Fruit fly (Drosophila melanogaster) whole organism, embryonic: ENCODE results near the gene CG1024.
A peak's percentile ranks its signal among the peaks of the same experiment; 100 is the strongest.

Experiments
- Abd-B ChIP-seq: fragments of 200-800 bp; sonication (Bioruptor generic); optimal IDR thresholded peaks from 2 replicates; lab custom pipeline; 2018; ENCODE audit warnings: missing biosample characterization, mild to moderate bottlenecking, missing genetic modification characterization, moderate library complexity
- Atf-2 ChIP-seq: fragments of 200-800 bp; sonication (Bioruptor generic); optimal IDR thresholded peaks from 2 replicates; lab custom pipeline; 2016; ENCODE audit warnings: missing biosample characterization, missing genetic modification characterization
- CG11695 ChIP-seq: fragments of 200-800 bp; sonication (Bioruptor generic); IDR thresholded peaks from 3 replicates; pipeline ENCODE4 v1.3.6; 2022; ENCODE audit warnings: missing biosample characterization, missing genetic modification characterization
- CG11723 ChIP-seq: fragments of 200-800 bp; sonication (Bioruptor generic); optimal IDR thresholded peaks from 2 replicates; lab custom pipeline; 2017; ENCODE audit warnings: missing biosample characterization, mild to moderate bottlenecking, missing genetic modification characterization
- CG12071 ChIP-seq: fragments of 200-800 bp; sonication (Bioruptor generic); optimal IDR thresholded peaks from 3 replicates; lab custom pipeline; 2018; ENCODE audit warnings: missing biosample characterization, mild to moderate bottlenecking, missing genetic modification characterization
- CG12744 ChIP-seq: fragments of 200-800 bp; sonication (Bioruptor generic); optimal IDR thresholded peaks from 2 replicates; lab custom pipeline; 2016; ENCODE audit warnings: missing biosample characterization, missing genetic modification characterization
- CG13123 ChIP-seq: fragments of 200-800 bp; sonication (Bioruptor generic); optimal IDR thresholded peaks from 2 replicates; lab custom pipeline; 2016; ENCODE audit warnings: missing biosample characterization, missing genetic modification characterization
- CG14860 ChIP-seq: fragments of 200-800 bp; sonication (Bioruptor generic); IDR thresholded peaks from 3 replicates; pipeline ENCODE4 v1.3.6; 2022; ENCODE audit warnings: missing biosample characterization, missing genetic modification characterization; ENCODE audit not compliant: partially characterized antibody
- CG15479 ChIP-seq: fragments of 200-800 bp; sonication (Bioruptor generic); optimal IDR thresholded peaks from 3 replicates; lab custom pipeline; 2019; ENCODE audit warnings: missing biosample characterization, mild to moderate bottlenecking, missing genetic modification characterization, moderate library complexity
- CG17186 ChIP-seq: fragments of 200-800 bp; sonication (Bioruptor generic); optimal IDR thresholded peaks from 3 replicates; lab custom pipeline; 2017; ENCODE audit warnings: missing biosample characterization, missing genetic modification reagents, missing genetic modification characterization
- CG17829 ChIP-seq: fragments of 200-800 bp; optimal IDR thresholded peaks from 2 replicates; lab custom pipeline; 2019; ENCODE audit warnings: missing biosample characterization, mild to moderate bottlenecking, missing genetic modification characterization, moderate library complexity
- CG18011 ChIP-seq: fragments of 200-800 bp; sonication (Bioruptor generic); optimal IDR thresholded peaks from 2 replicates; lab custom pipeline; 2017; ENCODE audit warnings: missing biosample characterization, missing genetic modification characterization, mild to moderate bottlenecking, moderate library complexity, missing genotype
- CG18476 ChIP-seq: fragments of 200-800 bp; sonication (Bioruptor generic); optimal IDR thresholded peaks from 2 replicates; lab custom pipeline; 2016; ENCODE audit warnings: missing biosample characterization, mild to moderate bottlenecking, missing genetic modification characterization
- CG2116 ChIP-seq: fragments of 200-800 bp; sonication (Bioruptor generic); optimal IDR thresholded peaks from 3 replicates; lab custom pipeline; 2018; ENCODE audit warnings: missing biosample characterization, mild to moderate bottlenecking, missing genetic modification characterization
- CG2129 ChIP-seq: fragments of 200-800 bp; sonication (Bioruptor generic); IDR thresholded peaks from 2 replicates; pipeline ENCODE4 v1.3.6; 2022; ENCODE audit warnings: missing biosample characterization, missing genetic modification characterization; ENCODE audit not compliant: partially characterized antibody
- CG2678 ChIP-seq: fragments of 200-800 bp; sonication (Bioruptor generic); optimal IDR thresholded peaks from 3 replicates; lab custom pipeline; 2019; ENCODE audit warnings: missing biosample characterization, mild to moderate bottlenecking, missing genetic modification characterization, moderate library complexity
- CG2712 ChIP-seq: fragments of 200-800 bp; optimal IDR thresholded peaks from 3 replicates; lab custom pipeline; 2019; ENCODE audit warnings: missing biosample characterization, mild to moderate bottlenecking, missing genetic modification characterization, moderate library complexity
- CG32532 ChIP-seq: fragments of 200-800 bp; sonication (Bioruptor generic); IDR thresholded peaks from 2 replicates; pipeline ENCODE4 v1.3.6; 2022; ENCODE audit warnings: missing biosample characterization, missing genetic modification characterization
- CG4617 ChIP-seq: fragments of 200-800 bp; sonication (Bioruptor generic); optimal IDR thresholded peaks from 3 replicates; lab custom pipeline; 2016; ENCODE audit warnings: missing biosample characterization, missing genetic modification characterization, borderline replicate concordance
- CG6765 ChIP-seq: fragments of 200-800 bp; sonication (Bioruptor generic); optimal IDR thresholded peaks from 3 replicates; lab custom pipeline; 2017; ENCODE audit warnings: missing biosample characterization, mild to moderate bottlenecking, missing genetic modification characterization
- CG6813 ChIP-seq: fragments of 200-800 bp; sonication (Bioruptor generic); optimal IDR thresholded peaks from 2 replicates; lab custom pipeline; 2017; ENCODE audit warnings: missing biosample characterization, missing genetic modification characterization, mild to moderate bottlenecking, moderate library complexity, missing genetic modification reagents
- Ets65A ChIP-seq: fragments of 200-800 bp; sonication (Bioruptor generic); peaks from one replicate; lab custom pipeline; 2016; ENCODE audit warnings: missing biosample characterization, missing genetic modification characterization
- GATAe ChIP-seq: fragments of 200-800 bp; sonication (Bioruptor generic); conservative IDR thresholded peaks from 2 replicates; pipeline ENCODE4 v1.3.6; 2022; ENCODE audit warnings: missing biosample characterization, missing genetic modification characterization
- Lhr ChIP-seq: fragments of 200-800 bp; sonication (Bioruptor generic); optimal IDR thresholded peaks from 3 replicates; lab custom pipeline; 2017; ENCODE audit warnings: mild to moderate bottlenecking, missing biosample characterization, missing genetic modification reagents, missing genetic modification characterization
- MESR4 ChIP-seq: fragments of 200-800 bp; sonication (Bioruptor generic); optimal IDR thresholded peaks from 2 replicates; lab custom pipeline; 2018; ENCODE audit warnings: missing biosample characterization, mild to moderate bottlenecking, missing genetic modification characterization, moderate library complexity
- Mad ChIP-seq: fragments of 200-800 bp; sonication (Bioruptor generic); optimal IDR thresholded peaks from 2 replicates; lab custom pipeline; 2016; ENCODE audit warnings: missing biosample characterization, missing genetic modification characterization
- Med ChIP-seq: fragments of 200-800 bp; sonication (Bioruptor generic); peaks from one replicate; lab custom pipeline; 2016; ENCODE audit warnings: missing biosample characterization, missing genetic modification characterization, mild to moderate bottlenecking, inconsistent platforms, moderate library complexity
- Neu2 ChIP-seq: fragments of 200-800 bp; sonication (Bioruptor generic); optimal IDR thresholded peaks from 3 replicates; lab custom pipeline; 2016; ENCODE audit warnings: missing biosample characterization, missing genetic modification characterization, borderline replicate concordance
- Scr ChIP-seq: fragments of 200-800 bp; sonication (Bioruptor generic); IDR thresholded peaks from 2 replicates; pipeline ENCODE4 v1.3.6; 2022; ENCODE audit warnings: missing biosample characterization, missing genetic modification characterization; ENCODE audit not compliant: partially characterized antibody
- abd-A ChIP-seq: fragments of 200-800 bp; sonication (Bioruptor generic); optimal IDR thresholded peaks from 3 replicates; lab custom pipeline; 2019; ENCODE audit warnings: missing biosample characterization, mild to moderate bottlenecking, missing genetic modification characterization, moderate library complexity
- aop ChIP-seq: fragments of 200-800 bp; sonication (Bioruptor generic); IDR thresholded peaks from 2 replicates; pipeline ENCODE4 v1.3.6; 2022; ENCODE audit warnings: missing biosample characterization, missing genetic modification characterization
- bowl ChIP-seq: fragments of 200-800 bp; sonication (Bioruptor generic); IDR thresholded peaks from 2 replicates; pipeline ENCODE4 v1.3.6; 2022; ENCODE audit warnings: missing biosample characterization, missing genetic modification characterization
- cato ChIP-seq: fragments of 200-800 bp; sonication (Bioruptor generic); optimal IDR thresholded peaks from 2 replicates; lab custom pipeline; 2016; ENCODE audit warnings: missing biosample characterization, missing genetic modification characterization, borderline replicate concordance
- caup ChIP-seq: fragments of 200-800 bp; sonication (Bioruptor generic); optimal IDR thresholded peaks from 3 replicates; lab custom pipeline; 2017; ENCODE audit warnings: missing biosample characterization, mild to moderate bottlenecking, missing genetic modification characterization, moderate library complexity; ENCODE audit not compliant: severe bottlenecking
- cg ChIP-seq: fragments of 200-800 bp; sonication (Bioruptor generic); optimal IDR thresholded peaks from 3 replicates; lab custom pipeline; 2019; ENCODE audit warnings: missing biosample characterization, mild to moderate bottlenecking, missing genetic modification characterization, moderate library complexity
- chm ChIP-seq: fragments of 200-800 bp; sonication (Bioruptor generic); IDR thresholded peaks from 2 replicates; pipeline ENCODE4 v1.3.6; 2022; ENCODE audit warnings: missing biosample characterization, missing genetic modification characterization
- crc ChIP-seq: fragments of 200-800 bp; sonication (Bioruptor generic); optimal IDR thresholded peaks from 2 replicates; lab custom pipeline; 2016; ENCODE audit warnings: missing biosample characterization, missing genetic modification characterization
- dan ChIP-seq: fragments of 200-800 bp; sonication (Bioruptor generic); IDR thresholded peaks from 2 replicates; pipeline ENCODE4 v1.3.6; 2022; ENCODE audit warnings: missing biosample characterization, missing genetic modification characterization
- gce ChIP-seq: fragments of 200-800 bp; sonication (Bioruptor generic); IDR thresholded peaks from 3 replicates; pipeline ENCODE4 v1.3.6; 2022; ENCODE audit warnings: missing biosample characterization, missing genetic modification characterization
- gfzf ChIP-seq: fragments of 200-800 bp; sonication (Bioruptor generic); optimal IDR thresholded peaks from 2 replicates; lab custom pipeline; 2016; ENCODE audit warnings: missing biosample characterization, mild to moderate bottlenecking, missing genetic modification characterization, moderate library complexity
- gsb-n ChIP-seq: fragments of 200-800 bp; sonication (Bioruptor generic); optimal IDR thresholded peaks from 3 replicates; lab custom pipeline; 2018; ENCODE audit warnings: missing biosample characterization, mild to moderate bottlenecking, missing genetic modification characterization
- mirr ChIP-seq: fragments of 200-800 bp; sonication (Bioruptor generic); optimal IDR thresholded peaks from 3 replicates; lab custom pipeline; 2018; ENCODE audit warnings: missing biosample characterization, mild to moderate bottlenecking, missing genetic modification characterization
- salm ChIP-seq: fragments of 200-800 bp; sonication (Bioruptor generic); optimal IDR thresholded peaks from 2 replicates; lab custom pipeline; 2018; ENCODE audit warnings: missing biosample characterization, mild to moderate bottlenecking, missing genetic modification characterization
- sima ChIP-seq: fragments of 200-800 bp; sonication (Bioruptor generic); optimal IDR thresholded peaks from 2 replicates; lab custom pipeline; 2016; ENCODE audit warnings: missing biosample characterization, missing genetic modification characterization
- sqz ChIP-seq: fragments of 200-800 bp; sonication (Bioruptor generic); optimal IDR thresholded peaks from 3 replicates; lab custom pipeline; 2018; ENCODE audit warnings: missing biosample characterization, mild to moderate bottlenecking, missing genetic modification characterization
- tap ChIP-seq: fragments of 200-800 bp; optimal IDR thresholded peaks from 3 replicates; lab custom pipeline; 2019; ENCODE audit warnings: missing biosample characterization, mild to moderate bottlenecking, missing genetic modification characterization, moderate library complexity
- tx ChIP-seq: fragments of 200-800 bp; sonication (Bioruptor generic); optimal IDR thresholded peaks from 2 replicates; lab custom pipeline; 2016; ENCODE audit warnings: missing biosample characterization, missing genetic modification characterization
- wor ChIP-seq: fragments of 200-800 bp; sonication (Bioruptor generic); IDR thresholded peaks from 2 replicates; pipeline ENCODE4 v1.3.6; 2022; ENCODE audit warnings: missing biosample characterization, missing genetic modification characterization
- zen ChIP-seq: fragments of 200-800 bp; sonication (Bioruptor generic); optimal IDR thresholded peaks from 3 replicates; lab custom pipeline; 2018; ENCODE audit warnings: missing biosample characterization, mild to moderate bottlenecking, missing genetic modification characterization, moderate library complexity
- zfh1 ChIP-seq: fragments of 200-800 bp; sonication (Bioruptor generic); IDR thresholded peaks from 3 replicates; pipeline ENCODE4 v1.3.6; 2022; ENCODE audit warnings: missing biosample characterization, missing genetic modification characterization

The CG1024 gene

DNA sequence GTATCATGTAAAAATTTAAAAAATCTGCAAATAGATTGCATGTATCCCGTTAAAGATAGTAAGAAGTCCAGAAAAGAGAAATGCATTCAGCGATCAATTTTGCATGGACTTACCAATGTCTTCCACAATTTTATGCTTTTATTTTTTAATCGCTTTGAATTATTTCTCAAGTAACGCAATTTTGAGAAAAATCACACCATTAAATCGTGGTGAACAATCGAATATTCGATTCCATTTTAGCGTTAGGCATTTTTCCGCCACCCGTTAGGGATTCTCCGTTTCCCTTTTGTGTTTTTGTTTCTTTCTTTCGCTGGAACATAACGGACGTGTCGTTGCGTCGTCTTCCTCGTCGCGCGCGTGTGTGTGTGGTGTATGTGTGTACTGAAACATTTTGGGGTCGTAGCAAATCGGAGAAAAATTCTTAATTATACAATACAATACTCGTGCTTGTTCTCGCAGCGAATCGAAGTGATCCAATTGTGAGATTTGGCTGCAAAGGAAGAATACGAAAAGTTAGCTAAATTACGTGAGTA, 26.5 kb upstream of the CG1024 start, which contains the start of gene gpp (continued):
- no peak for TF ChIP-seq Scr
- peak; percentile 88 for TF ChIP-seq cg (GFP tag; lab: Kevin White, UChicago)
- no peak for TF ChIP-seq bowl (GFP tag; lab: Robert Waterston, UW)
- TF ChIP-seq CG17829 (tag; lab: Kevin White, UChicago): peak; percentile 38
- no peak for TF ChIP-seq CG32532 (GFP tag; lab: Robert Waterston, UW)
- no peak for TF ChIP-seq zfh1 (GFP tag; lab: Robert Waterston, UW)
- peak; percentile 43 for TF ChIP-seq caup (GFP tag; lab: Kevin White, UChicago)
- TF ChIP-seq tap: no peak
- no peak for TF ChIP-seq wor (GFP tag; lab: Robert Waterston, UW)
- TF ChIP-seq CG15479 (GFP tag; lab: Kevin White, UChicago): peak; percentile 11
- peak; percentile 40 for TF ChIP-seq Abd-B (GFP tag; lab: Kevin White, UChicago)
- TF ChIP-seq CG2116: peak; percentile 59
- no peak for TF ChIP-seq Mad (GFP tag; lab: Kevin White, UChicago)
- TF ChIP-seq CG12071 (GFP tag; lab: Kevin White, UChicago): peak; percentile 14
- TF ChIP-seq crc (GFP tag; lab: Kevin White, UChicago): no peak
- TF ChIP-seq gfzf (GFP tag; lab: Kevin White, UChicago): peak; percentile 97
- no peak for TF ChIP-seq CG18011 (GFP tag; lab: Kevin White, UChicago)
- TF ChIP-seq gsb-n: no peak
- TF ChIP-seq CG18476 (GFP tag; lab: Kevin White, UChicago): no peak
- TF ChIP-seq CG2712 (tag; lab: Kevin White, UChicago): peak; percentile 30
- no peak for TF ChIP-seq cato (GFP tag; lab: Kevin White, UChicago)
- TF ChIP-seq dan (GFP tag; lab: Robert Waterston, UW): no peak
- peak; percentile 26 for TF ChIP-seq zen (tag; lab: Kevin White, UChicago)
- TF ChIP-seq CG11695 (GFP tag; lab: Robert Waterston, UW): no peak
- TF ChIP-seq GATAe (GFP tag; lab: Robert Waterston, UW): no peak
- TF ChIP-seq CG2129 (GFP tag; lab: Robert Waterston, UW): no peak
- no peak for TF ChIP-seq tx (GFP tag; lab: Kevin White, UChicago)
- TF ChIP-seq mirr (GFP tag; lab: Kevin White, UChicago): peak; percentile 47
- peak; percentile 22 for TF ChIP-seq CG4617 (GFP tag; lab: Kevin White, UChicago)
- TF ChIP-seq sqz (GFP tag; lab: Kevin White, UChicago): no peak
- TF ChIP-seq aop (GFP tag; lab: Robert Waterston, UW): no peak
- TF ChIP-seq chm (GFP tag; lab: Robert Waterston, UW): no peak
- TF ChIP-seq CG6765: peak; percentile 4
- TF ChIP-seq CG6813 (GFP tag; lab: Kevin White, UChicago): no peak
- TF ChIP-seq CG17186 (GFP tag; lab: Kevin White, UChicago): peak; percentile 34
- no peak for TF ChIP-seq salm (tag; lab: Kevin White, UChicago)
- peak; percentile 76 for TF ChIP-seq Med (GFP tag; lab: Kevin White, UChicago)
- TF ChIP-seq CG2678 (tag; lab: Kevin White, UChicago): peak; percentile 1
- no peak for TF ChIP-seq sima (GFP tag; lab: Kevin White, UChicago)
- TF ChIP-seq abd-A: peak; percentile 68
- TF ChIP-seq CG12744 (GFP tag; lab: Kevin White, UChicago): no peak
- TF ChIP-seq Ets65A (GFP tag; lab: Kevin White, UChicago): peak; percentile 79
- no peak for TF ChIP-seq CG11723
- TF ChIP-seq CG14860 (GFP tag; lab: Robert Waterston, UW): no peak
- no peak for TF ChIP-seq CG13123
- no peak for TF ChIP-seq Atf-2 (GFP tag; lab: Kevin White, UChicago)
- TF ChIP-seq Neu2: no peak
- TF ChIP-seq MESR4 (GFP tag; lab: Kevin White, UChicago): peak; percentile 59
- peak; percentile 59 for TF ChIP-seq Lhr (GFP tag; lab: Kevin White, UChicago)
- TF ChIP-seq gce (GFP tag; lab: Robert Waterston, UW): no peak
